Worm (Caenorhabditis elegans): ENCODE measurements around the gene Y38H6C.24.

The Y38H6C.24 gene

DNA sequence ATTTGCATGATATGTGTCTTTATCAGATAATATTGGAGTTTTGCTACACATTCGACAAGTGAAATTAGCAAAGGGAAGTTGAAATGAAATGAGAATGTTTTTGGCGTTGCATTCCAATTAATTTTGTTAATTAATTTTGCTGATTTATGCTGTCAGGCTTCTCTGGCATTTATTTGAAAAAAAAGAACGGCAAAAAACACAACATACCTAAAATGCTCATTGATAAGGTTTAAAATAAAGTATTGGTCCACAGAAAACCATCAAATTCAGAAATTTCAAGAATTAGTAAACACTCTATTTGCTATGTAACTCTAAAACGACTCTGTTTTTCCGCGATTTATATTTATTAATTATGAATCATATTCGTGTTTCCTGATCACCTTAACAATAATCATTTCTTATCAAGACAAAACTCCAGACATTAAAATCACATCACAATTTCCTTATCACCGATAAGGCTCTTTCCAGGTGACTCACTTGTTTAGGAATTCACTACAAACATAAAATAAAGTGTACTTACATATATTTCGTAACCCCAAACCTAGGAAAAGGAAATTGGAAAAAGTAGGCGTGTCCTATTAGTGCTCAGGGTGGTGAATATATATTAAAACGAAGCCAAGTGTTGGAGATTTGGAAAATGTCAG, at the start of gene Y38H6C.24, which contains the start of gene srh-166:
Gene Y38H6C.24 (plus strand): TSS at position 620 of the 644 bp plus-strand sequence.
Gene srh-166 (minus strand): TSS at position 51 of the 644 bp plus-strand sequence.
- TF ChIP-seq hlh-15 (tag; optimal IDR thresholded peaks at IDR 0.05) (no peak), elt-2 (tag; optimal IDR thresholded peaks at IDR 0.05) (peak; percentile 83), unc-42 (tag; optimal IDR thresholded peaks at IDR 0.05) (no peak), Y22D7AL.16 (tag; optimal IDR thresholded peaks at IDR 0.05) (no peak), pax-1 (tag; optimal IDR thresholded peaks at IDR 0.05) (no peak), hlh-8 (tag; optimal IDR thresholded peaks at IDR 0.05) (no peak)

- TF ChIP-seq unc-42 (tag; optimal IDR thresholded peaks at IDR 0.05) (no peak), rnt-1 (tag; optimal IDR thresholded peaks at IDR 0.05) (no peak), pqm-1 (tag; optimal IDR thresholded peaks at IDR 0.05) (no peak), ceh-18 (tag; optimal IDR thresholded peaks at IDR 0.05) (no peak), gmeb-2 (tag; optimal IDR thresholded peaks at IDR 0.05) (no peak), syd-9 (tag; optimal IDR thresholded peaks at IDR 0.05) (no peak), pha-2 (tag; optimal IDR thresholded peaks at IDR 0.05) (no peak), K09A11.1 (tag; optimal IDR thresholded peaks at IDR 0.05; ENCODE audit: insufficient read depth) (no peak)
Observed at ce11 chrV:20476514-20476913, 49.7 kb upstream of the Y38H6C.24 start.

DNA sequence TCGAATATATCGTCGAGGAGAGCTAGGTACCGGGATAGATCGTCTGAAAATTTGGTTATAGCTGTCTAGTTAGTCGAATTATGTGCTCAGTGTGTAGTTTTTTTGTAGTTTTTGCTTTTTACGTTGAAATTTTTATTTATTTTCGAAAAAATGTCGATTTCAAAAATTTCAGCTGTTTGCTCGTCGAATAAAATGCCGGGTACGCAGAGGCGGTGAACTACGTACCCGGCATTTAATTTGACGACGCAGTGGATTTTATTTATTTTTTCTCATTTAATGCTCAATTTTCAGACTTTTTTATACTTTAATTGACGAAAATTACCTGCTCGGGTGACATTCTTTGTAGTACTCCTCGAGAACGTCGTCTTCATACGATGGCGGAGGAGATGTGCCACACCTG, 49.3 kb upstream of the Y38H6C.24 start:
- TF ChIP-seq fkh-10 (GFP tag; optimal IDR thresholded peaks at IDR 0.05) = no peak
- TF ChIP-seq pat-9 (tag; optimal IDR thresholded peaks at IDR 0.05) = no peak
- TF ChIP-seq ztf-16 (tag; optimal IDR thresholded peaks at IDR 0.05) = no peak
- TF ChIP-seq eyg-1 (tag; optimal IDR thresholded peaks at IDR 0.05) = no peak
- TF ChIP-seq unc-86 (tag; optimal IDR thresholded peaks at IDR 0.05) = no peak
- TF ChIP-seq sox-4 (tag; optimal IDR thresholded peaks at IDR 0.05) = no peak

DNA sequence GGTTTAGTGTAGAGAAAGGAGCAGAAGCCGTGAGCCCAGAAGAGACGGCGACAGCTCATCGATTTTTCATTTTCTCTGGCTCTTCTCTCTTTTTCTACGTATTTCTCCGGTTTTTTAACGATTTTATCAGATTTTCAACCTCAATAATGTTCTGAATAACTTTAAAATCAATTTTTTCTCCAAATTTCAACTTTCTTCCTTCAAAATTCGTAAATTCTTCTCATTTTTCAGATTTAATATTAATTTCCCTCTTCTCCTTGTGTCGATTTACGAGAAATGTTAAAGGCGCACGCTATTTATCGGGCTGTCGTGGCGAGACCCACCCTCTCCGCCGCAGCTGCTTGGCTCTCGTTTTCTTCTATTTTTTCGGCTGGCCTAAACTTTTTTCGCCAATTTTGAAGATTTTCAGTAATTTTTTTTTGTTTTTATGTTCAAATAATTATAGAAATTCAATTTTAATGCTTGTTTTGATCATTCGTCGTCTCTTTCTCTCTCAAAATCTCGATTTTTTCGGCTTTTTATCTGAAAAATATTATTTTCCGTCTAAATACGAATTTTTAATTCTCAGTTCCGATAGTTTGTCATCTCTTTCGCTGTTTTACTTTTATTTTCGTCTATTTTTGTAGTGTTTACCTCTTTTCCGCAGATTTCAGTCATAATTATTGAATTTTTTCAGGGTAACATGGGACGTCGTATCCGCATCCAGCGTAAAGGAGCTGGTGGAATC, 47.1 kb upstream of the Y38H6C.24 start, which contains the start of the genes calf-1 and rpl-2:
Gene calf-1 (minus strand): TSS at position 77 of the 727 bp plus-strand sequence.
Gene rpl-2 (plus strand): TSS at position 677 of the 727 bp plus-strand sequence.
- TF ChIP-seq ceh-48 (tag; optimal IDR thresholded peaks at IDR 0.05) (peak; percentile 83), ceh-31 (tag; optimal IDR thresholded peaks at IDR 0.05) (peak; percentile 49), unc-42 (tag; optimal IDR thresholded peaks at IDR 0.05) (peak; percentile 84), lim-6 (tag; optimal IDR thresholded peaks at IDR 0.05) (no peak), pha-4 (tag; optimal IDR thresholded peaks at IDR 0.05) (no peak), elt-2 (tag; optimal IDR thresholded peaks at IDR 0.05) (peak; percentile 11), nfya-1 (tag; optimal IDR thresholded peaks at IDR 0.05) (peak; percentile 56)

DNA sequence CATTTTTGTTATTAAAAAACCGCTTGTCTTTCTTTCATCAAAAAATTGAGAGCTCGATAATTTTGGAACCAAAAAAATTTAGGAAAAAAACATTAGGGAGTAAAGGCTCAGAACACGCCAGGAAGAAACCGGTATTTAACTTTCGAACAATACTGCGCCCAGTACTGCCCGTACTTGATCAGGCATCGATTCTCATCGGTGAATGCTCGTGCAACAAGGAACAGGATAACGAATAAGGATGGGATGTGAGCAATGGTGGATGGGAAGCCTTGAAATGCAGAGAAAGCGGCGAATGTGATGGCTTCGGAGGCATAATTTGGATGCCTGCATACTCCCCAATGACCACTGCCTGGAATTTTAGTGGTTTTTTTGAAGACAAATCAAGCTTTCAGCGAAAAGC, 45.4 kb upstream of the Y38H6C.24 start:
- TF ChIP-seq nfya-1 (tag; optimal IDR thresholded peaks at IDR 0.05) (no peak), ztf-16 (tag; optimal IDR thresholded peaks at IDR 0.05) (no peak), ceh-30 (tag; optimal IDR thresholded peaks at IDR 0.05) (no peak), zip-5 (tag; optimal IDR thresholded peaks at IDR 0.05) (no peak), sox-4 (tag; optimal IDR thresholded peaks at IDR 0.05) (no peak), T23F11.4 (GFP tag; optimal IDR thresholded peaks at IDR 0.05) (no peak), hlh-15 (tag; optimal IDR thresholded peaks at IDR 0.05) (no peak), ceh-48 (tag; optimal IDR thresholded peaks at IDR 0.05) (no peak), pag-3 (tag; optimal IDR thresholded peaks at IDR 0.05; ENCODE audit: borderline replicate concordance) (no peak), ceh-14 (tag; optimal IDR thresholded peaks at IDR 0.05) (no peak), unc-86 (tag; optimal IDR thresholded peaks at IDR 0.05) (no peak), che-1 (tag; optimal IDR thresholded peaks at IDR 0.05) (no peak), dve-1 (tag; optimal IDR thresholded peaks at IDR 0.05) (no peak), odd-2 (tag; optimal IDR thresholded peaks at IDR 0.05) (no peak), ets-4 (tag; optimal IDR thresholded peaks at IDR 0.05) (no peak)
